Fruit fly (Drosophila melanogaster): ENCODE measurements around the gene Grip71.

Grip71 gene

DNA sequence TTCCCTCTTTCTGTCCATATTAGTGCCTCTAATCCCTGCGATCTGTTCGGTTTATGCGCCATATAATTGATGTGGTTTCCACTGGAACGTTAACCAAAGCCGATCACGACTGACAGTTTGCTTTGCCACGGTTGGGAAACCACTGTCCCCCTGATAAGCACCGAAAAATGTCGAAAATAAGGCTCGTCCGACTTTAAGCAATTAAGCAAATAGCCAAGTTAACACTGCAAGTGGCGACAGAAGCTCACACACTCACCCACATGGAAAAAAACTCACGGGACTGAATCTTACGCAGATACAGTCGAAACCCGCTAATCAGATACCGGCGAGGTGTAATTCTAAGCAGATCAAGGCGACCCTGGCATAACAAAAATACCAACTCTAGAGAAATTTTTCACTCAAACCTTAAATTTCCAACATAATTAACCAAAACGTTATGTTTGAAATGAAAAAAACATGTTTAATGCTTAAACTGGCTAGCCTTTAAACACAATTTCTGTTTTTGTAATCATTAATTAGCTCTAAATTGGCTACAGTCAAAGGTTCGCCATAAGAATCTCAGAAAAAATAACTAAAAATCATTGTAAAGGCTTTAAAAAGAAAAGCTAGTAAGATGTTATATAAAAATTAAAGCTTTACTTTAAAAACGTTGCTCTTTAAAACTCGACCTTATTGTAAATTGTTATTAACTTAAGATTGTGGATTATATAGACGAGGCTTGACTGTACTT lies 30.6 kb upstream of the Grip71 start (continued):
- no peak for TF ChIP-seq dmrt11E (tag; optimal IDR thresholded peaks at IDR 0.05)
- TF ChIP-seq CHES-1-like (GFP tag; optimal IDR thresholded peaks at IDR 0.05) = no peak
- no peak for TF ChIP-seq CG15479 (GFP tag; optimal IDR thresholded peaks at IDR 0.05)
- TF ChIP-seq gro (GFP tag; optimal IDR thresholded peaks at IDR 0.05) = no peak
- 0 out of 2 replicates have a peak, but pooled peaks have one; percentile 31 for TF ChIP-seq ranshi (GFP tag; IDR thresholded peaks at IDR 0.05)
- TF ChIP-seq CG10209 (GFP tag; optimal IDR thresholded peaks at IDR 0.05) = no peak
- no peak for TF ChIP-seq h (optimal IDR thresholded peaks at IDR 0.05)
- TF ChIP-seq CG18599 (GFP tag; optimal IDR thresholded peaks at IDR 0.05) = no peak
- no peak for TF ChIP-seq gem (tag; optimal IDR thresholded peaks at IDR 0.05)
- TF ChIP-seq CG13424 (tag; optimal IDR thresholded peaks at IDR 0.05) = peak; percentile 43
- no peak; the same call in 1 of the 2 replicates for TF ChIP-seq Ada2b (GFP tag; IDR thresholded peaks at IDR 0.05)
- TF ChIP-seq peb (GFP tag; IDR thresholded peaks at IDR 0.05) = no peak
- TF ChIP-seq CG7357 (GFP tag; IDR thresholded peaks at IDR 0.05) = no peak
- no peak for TF ChIP-seq ERR (GFP tag; optimal IDR thresholded peaks at IDR 0.05)
- TF ChIP-seq BEAF-32 (GFP tag; optimal IDR thresholded peaks at IDR 0.05) = no peak
- no peak for TF ChIP-seq Meics (GFP tag; optimal IDR thresholded peaks at IDR 0.05)
- TF ChIP-seq CG11723 (GFP tag; optimal IDR thresholded peaks at IDR 0.05) = no peak
- TF ChIP-seq zen2 (GFP tag; IDR thresholded peaks at IDR 0.05; ENCODE audit: partially characterized antibody) = no peak
- no peak for TF ChIP-seq NK7.1 (GFP tag; optimal IDR thresholded peaks at IDR 0.05)
- TF ChIP-seq CG14441 (GFP tag; IDR thresholded peaks at IDR 0.05) = 0 out of 2 replicates have a peak, but pooled peaks have one; percentile 10
- no peak for TF ChIP-seq nom (GFP tag; optimal IDR thresholded peaks at IDR 0.05)
- no peak for TF ChIP-seq Sry-β (GFP tag; optimal IDR thresholded peaks at IDR 0.05)
- no peak for TF ChIP-seq Dad (GFP tag; optimal IDR thresholded peaks at IDR 0.05)
- peak; percentile 7; the same call in 1 of the 2 replicates for TF ChIP-seq CG9215 (GFP tag; IDR thresholded peaks at IDR 0.05)
- TF ChIP-seq CG6791 (GFP tag; IDR thresholded peaks at IDR 0.05; ENCODE audit: partially characterized antibody) = no peak
- TF ChIP-seq CG8290 (GFP tag; optimal IDR thresholded peaks at IDR 0.05) = no peak
- no peak for TF ChIP-seq CG8290 (tag; optimal IDR thresholded peaks at IDR 0.05)
- no peak for TF ChIP-seq tio (GFP tag; optimal IDR thresholded peaks at IDR 0.05)
- TF ChIP-seq Poxn (GFP tag; IDR thresholded peaks at IDR 0.05) = no peak
- TF ChIP-seq eve (GFP tag; optimal IDR thresholded peaks at IDR 0.05) = no peak
- no peak for TF ChIP-seq sna (GFP tag; IDR thresholded peaks at IDR 0.05; ENCODE audit: partially characterized antibody)
- TF ChIP-seq CG11456 (GFP tag; IDR thresholded peaks at IDR 0.05) = 0 out of 3 replicates have a peak, but pooled peaks have one; percentile 38
- TF ChIP-seq dpn (GFP tag; optimal IDR thresholded peaks at IDR 0.05) = no peak
- no peak for TF ChIP-seq CG15269 (tag; optimal IDR thresholded peaks at IDR 0.05)
- TF ChIP-seq CG30020 (tag; optimal IDR thresholded peaks at IDR 0.05) = no peak
- 0 out of 2 replicates have a peak, but pooled peaks have one; percentile 6 for TF ChIP-seq vvl (GFP tag; IDR thresholded peaks at IDR 0.05)
- no peak for TF ChIP-seq CG15514 (GFP tag; optimal IDR thresholded peaks at IDR 0.05)
- TF ChIP-seq E2f2 (GFP tag; IDR thresholded peaks at IDR 0.05) = 0 out of 2 replicates have a peak, but pooled peaks have one; percentile 5
- TF ChIP-seq Mad (GFP tag; optimal IDR thresholded peaks at IDR 0.05) = no peak
- TF ChIP-seq Ets65A (GFP tag) = no peak
- peak; percentile 20 for TF ChIP-seq CG17385 (GFP tag; optimal IDR thresholded peaks at IDR 0.05)
- no peak for TF ChIP-seq Gug (GFP tag; IDR thresholded peaks at IDR 0.05)
- peak; percentile 17 for TF ChIP-seq Xbp1 (GFP tag; optimal IDR thresholded peaks at IDR 0.05)
- no peak for TF ChIP-seq corto (GFP tag; optimal IDR thresholded peaks at IDR 0.05)
- TF ChIP-seq Med (GFP tag) = peak; percentile 69
- TF ChIP-seq fd3F (GFP tag; optimal IDR thresholded peaks at IDR 0.05) = no peak
- TF ChIP-seq CG15011 (GFP tag; optimal IDR thresholded peaks at IDR 0.05) = peak; percentile 12
- TF ChIP-seq lilli (GFP tag; optimal IDR thresholded peaks at IDR 0.05) = peak; percentile 20
- no peak for TF ChIP-seq CG2202 (tag; optimal IDR thresholded peaks at IDR 0.05)
- no peak for TF ChIP-seq Fer2 (tag; optimal IDR thresholded peaks at IDR 0.05)
